Fruit fly (Drosophila melanogaster) whole organism, embryonic: ENCODE data around the gene Muc14A.

ENCODE experiments used
- Abd-B ChIP-seq: fragments of 200-800 bp; sonication (Bioruptor generic); optimal IDR thresholded peaks from 2 replicates; lab custom pipeline; 2018; ENCODE audit warnings: missing biosample characterization, mild to moderate bottlenecking, missing genetic modification characterization, moderate library complexity
- Blimp-1 ChIP-seq: fragments of 200-800 bp; sonication (Bioruptor generic); optimal IDR thresholded peaks from 3 replicates; lab custom pipeline; 2018; ENCODE audit warnings: missing biosample characterization, missing genetic modification characterization, mild to moderate bottlenecking, moderate library complexity, missing genetic modification reagents
- BtbVII ChIP-seq: fragments of 200-800 bp; sonication (Bioruptor generic); optimal IDR thresholded peaks from 3 replicates; lab custom pipeline; 2017; ENCODE audit warnings: missing biosample characterization, mild to moderate bottlenecking, missing genetic modification characterization
- CG12391 ChIP-seq: fragments of 200-800 bp; sonication (Bioruptor generic); optimal IDR thresholded peaks from 3 replicates; lab custom pipeline; 2018; ENCODE audit warnings: missing biosample characterization, mild to moderate bottlenecking, missing genetic modification characterization, moderate library complexity
- CG12769 ChIP-seq: fragments of 200-800 bp; sonication (Bioruptor generic); optimal IDR thresholded peaks from 2 replicates; lab custom pipeline; 2019; ENCODE audit warnings: missing biosample characterization, mild to moderate bottlenecking, missing genetic modification characterization, moderate library complexity
- CG14014 ChIP-seq: fragments of 200-800 bp; sonication (Bioruptor generic); IDR thresholded peaks from 2 replicates; pipeline ENCODE4 v1.3.6; 2022; ENCODE audit warnings: missing biosample characterization, missing genetic modification characterization
- CG15514 ChIP-seq: fragments of 200-800 bp; sonication (Bioruptor generic); optimal IDR thresholded peaks from 3 replicates; lab custom pipeline; 2017; ENCODE audit warnings: missing biosample characterization, missing genetic modification characterization, mild to moderate bottlenecking, moderate library complexity, missing genetic modification reagents
- CG17568 ChIP-seq: fragments of 200-800 bp; sonication (Bioruptor generic); optimal IDR thresholded peaks from 2 replicates; lab custom pipeline; 2018; ENCODE audit warnings: missing biosample characterization, mild to moderate bottlenecking, missing genetic modification characterization, moderate library complexity
- CG18599 ChIP-seq: fragments of 200-800 bp; sonication (Bioruptor generic); optimal IDR thresholded peaks from 3 replicates; lab custom pipeline; 2017; ENCODE audit warnings: missing biosample characterization, missing genetic modification characterization, mild to moderate bottlenecking, moderate library complexity, missing genetic modification reagents
- CG2678 ChIP-seq: fragments of 200-800 bp; sonication (Bioruptor generic); optimal IDR thresholded peaks from 3 replicates; lab custom pipeline; 2019; ENCODE audit warnings: missing biosample characterization, mild to moderate bottlenecking, missing genetic modification characterization, moderate library complexity
- CG30403 ChIP-seq: fragments of 200-800 bp; sonication (Bioruptor generic); optimal IDR thresholded peaks from 3 replicates; lab custom pipeline; 2016; ENCODE audit warnings: missing biosample characterization, missing genetic modification characterization
- CG32532 ChIP-seq: fragments of 200-800 bp; sonication (Bioruptor generic); IDR thresholded peaks from 2 replicates; pipeline ENCODE4 v1.3.6; 2022; ENCODE audit warnings: missing biosample characterization, missing genetic modification characterization
- CG6683 ChIP-seq: fragments of 200-800 bp; sonication (Bioruptor generic); optimal IDR thresholded peaks from 2 replicates; lab custom pipeline; 2017; ENCODE audit warnings: missing biosample characterization, mild to moderate bottlenecking, missing genetic modification characterization, missing genetic modification reagents
- CG7786 ChIP-seq: fragments of 200-800 bp; sonication (Bioruptor generic); optimal IDR thresholded peaks from 2 replicates; lab custom pipeline; 2016; ENCODE audit warnings: missing biosample characterization, missing genetic modification characterization
- CG7839 ChIP-seq: fragments of 200-800 bp; sonication (Bioruptor generic); optimal IDR thresholded peaks from 3 replicates; lab custom pipeline; 2018; ENCODE audit warnings: missing biosample characterization, mild to moderate bottlenecking, missing genetic modification characterization, moderate library complexity
- CG7928 ChIP-seq: fragments of 200-800 bp; sonication (Bioruptor generic); optimal IDR thresholded peaks from 2 replicates; lab custom pipeline; 2017; ENCODE audit warnings: missing biosample characterization, mild to moderate bottlenecking, missing genetic modification characterization
- CG8290 ChIP-seq, 3 experiments: fragments of 200-800 bp; sonication (Bioruptor generic); optimal IDR thresholded peaks; 2 replicates each; lab custom pipeline; 2016 to 2019; ENCODE audit warnings: missing biosample characterization in 3 of 3, missing genetic modification characterization in 3 of 3, mild to moderate bottlenecking in 2 of 3, moderate library complexity in 1 of 3
- CG8359 ChIP-seq: fragments of 200-800 bp; sonication (Bioruptor generic); optimal IDR thresholded peaks from 2 replicates; lab custom pipeline; 2017; ENCODE audit warnings: missing biosample characterization, mild to moderate bottlenecking, missing genetic modification characterization, borderline replicate concordance
- CG9932 ChIP-seq: fragments of 200-800 bp; sonication (Bioruptor generic); IDR thresholded peaks from 2 replicates; pipeline ENCODE4 v1.3.6; 2022; ENCODE audit warnings: missing biosample characterization, missing genetic modification characterization
- Ets65A ChIP-seq: fragments of 200-800 bp; sonication (Bioruptor generic); peaks from one replicate; lab custom pipeline; 2016; ENCODE audit warnings: missing biosample characterization, missing genetic modification characterization
- Gug ChIP-seq: fragments of 200-800 bp; sonication (Bioruptor generic); IDR thresholded peaks from 4 replicates; pipeline ENCODE4 v1.3.6; 2022; ENCODE audit warnings: missing biosample characterization, missing genetic modification characterization
- Meics ChIP-seq: fragments of 200-800 bp; sonication (Bioruptor generic); optimal IDR thresholded peaks from 2 replicates; lab custom pipeline; 2017; ENCODE audit warnings: missing biosample characterization, mild to moderate bottlenecking, missing genetic modification characterization
- NC2β ChIP-seq: fragments of 200-800 bp; sonication (Bioruptor generic); optimal IDR thresholded peaks from 2 replicates; lab custom pipeline; 2016; ENCODE audit warnings: missing biosample characterization, missing genetic modification characterization
- Sry-δ ChIP-seq: fragments of 200-800 bp; sonication (Bioruptor generic); optimal IDR thresholded peaks from 2 replicates; lab custom pipeline; 2016; ENCODE audit warnings: missing biosample characterization, missing genetic modification characterization
- Stat92E ChIP-seq, 3 experiments: fragments of >200 bp in 2 of 3; fragments of 200-800 bp in 1 of 3; sonication (Bioruptor generic) in 1 of 3; optimal IDR thresholded peaks; 2 replicates each; lab custom pipeline; 2017 to 2019; ENCODE audit warnings: missing biosample characterization in 3 of 3, missing genetic modification characterization in 3 of 3, mild to moderate bottlenecking in 1 of 3, moderate library complexity in 1 of 3
- Tbp ChIP-seq: fragments of >200 bp; optimal IDR thresholded peaks from 2 replicates; lab custom pipeline; 2018; ENCODE audit warnings: missing biosample characterization, missing genetic modification characterization
- Trl ChIP-seq, 3 experiments: fragments of >200 bp in 2 of 3; fragments of 200-800 bp in 1 of 3; sonication (Bioruptor generic) in 1 of 3; optimal IDR thresholded peaks; 2 replicates in 1 of 3; 3 replicates in 2 of 3; lab custom pipeline; 2016 to 2017; ENCODE audit warnings: missing biosample characterization in 1 of 3, missing genetic modification characterization in 1 of 3
- Usf ChIP-seq: fragments of 200-800 bp; sonication (Bioruptor generic); optimal IDR thresholded peaks from 2 replicates; lab custom pipeline; 2017; ENCODE audit warnings: missing genotype, missing biosample characterization, missing genetic modification characterization
- bsh ChIP-seq, 2 experiments: fragments of 200-800 bp; sonication (Bioruptor generic); optimal IDR thresholded peaks; 2 replicates each; lab custom pipeline; 2017 to 2018; ENCODE audit warnings: mild to moderate bottlenecking in 2 of 2, missing biosample characterization in 2 of 2, missing genetic modification characterization in 2 of 2, moderate library complexity in 1 of 2
- cg ChIP-seq: fragments of 200-800 bp; sonication (Bioruptor generic); optimal IDR thresholded peaks from 3 replicates; lab custom pipeline; 2019; ENCODE audit warnings: missing biosample characterization, mild to moderate bottlenecking, missing genetic modification characterization, moderate library complexity
- chm ChIP-seq: fragments of 200-800 bp; sonication (Bioruptor generic); IDR thresholded peaks from 2 replicates; pipeline ENCODE4 v1.3.6; 2022; ENCODE audit warnings: missing biosample characterization, missing genetic modification characterization
- dpn ChIP-seq, 2 experiments: fragments of 200-800 bp; sonication (Bioruptor generic); optimal IDR thresholded peaks; 3 replicates each; lab custom pipeline; 2016; ENCODE audit warnings: missing biosample characterization in 2 of 2, missing genetic modification characterization in 2 of 2
- dysf ChIP-seq: fragments of 200-800 bp; sonication (Bioruptor generic); IDR thresholded peaks from 3 replicates; pipeline ENCODE4 v1.3.6; 2022; ENCODE audit warnings: missing biosample characterization, missing genetic modification characterization
- fu2 ChIP-seq: fragments of 200-800 bp; sonication (Bioruptor generic); optimal IDR thresholded peaks from 2 replicates; lab custom pipeline; 2016; ENCODE audit warnings: missing biosample characterization, missing genetic modification characterization
- gro ChIP-seq: fragments of 200-800 bp; sonication (Bioruptor generic); optimal IDR thresholded peaks from 2 replicates; lab custom pipeline; 2016; ENCODE audit warnings: missing biosample characterization, missing genetic modification characterization
- hb ChIP-seq: fragments of 200-800 bp; sonication (Bioruptor generic); IDR thresholded peaks from 3 replicates; pipeline ENCODE4 v1.3.6; 2022; ENCODE audit warnings: missing biosample characterization, missing genetic modification characterization; ENCODE audit not compliant: partially characterized antibody
- hbn ChIP-seq: fragments of 200-800 bp; sonication (Bioruptor generic); IDR thresholded peaks from 2 replicates; pipeline ENCODE4 v1.3.6; 2022; ENCODE audit warnings: missing biosample characterization, missing genetic modification characterization; ENCODE audit not compliant: partially characterized antibody
- ind ChIP-seq: fragments of 200-800 bp; sonication (Bioruptor generic); optimal IDR thresholded peaks from 3 replicates; lab custom pipeline; 2016; ENCODE audit warnings: missing biosample characterization, missing genetic modification characterization
- pan ChIP-seq, 4 experiments: fragments of >200 bp in 3 of 4; fragments of 200-800 bp in 1 of 4; sonication (Bioruptor generic) in 1 of 4; optimal IDR thresholded peaks in 3 of 4; IDR thresholded peaks in 1 of 4; 2 replicates each; pipeline versions ENCODE4 v1.3.6 to Lab custom; 2017 to 2022; ENCODE audit warnings: missing biosample characterization in 2 of 4, missing genetic modification characterization in 2 of 4, mixed read lengths in 1 of 4
- tgo ChIP-seq: fragments of 200-800 bp; sonication (Bioruptor generic); IDR thresholded peaks from 3 replicates; pipeline ENCODE4 v1.3.6; 2022; ENCODE audit warnings: missing biosample characterization, missing genetic modification characterization
- tna ChIP-seq: fragments of 200-800 bp; sonication (Bioruptor generic); IDR thresholded peaks from 2 replicates; pipeline ENCODE4 v1.3.6; 2022; ENCODE audit warnings: missing biosample characterization, missing genetic modification characterization; ENCODE audit not compliant: partially characterized antibody
- trem ChIP-seq: fragments of 200-800 bp; optimal IDR thresholded peaks from 3 replicates; lab custom pipeline; 2019; ENCODE audit warnings: missing biosample characterization, mild to moderate bottlenecking, missing genetic modification characterization, moderate library complexity
- wdn ChIP-seq: fragments of 200-800 bp; sonication (Bioruptor generic); IDR thresholded peaks from 2 replicates; pipeline ENCODE4 v1.3.6; 2022; ENCODE audit warnings: missing biosample characterization, missing genetic modification characterization
- zen2 ChIP-seq: fragments of 200-800 bp; sonication (Bioruptor generic); IDR thresholded peaks from 3 replicates; pipeline ENCODE4 v1.3.6; 2022; ENCODE audit warnings: missing biosample characterization, missing genetic modification characterization; ENCODE audit not compliant: partially characterized antibody
- zfh2 ChIP-seq: fragments of 200-800 bp; sonication (Bioruptor generic); optimal IDR thresholded peaks from 2 replicates; lab custom pipeline; 2016; ENCODE audit warnings: missing biosample characterization, missing genetic modification characterization

The Muc14A gene

DNA sequence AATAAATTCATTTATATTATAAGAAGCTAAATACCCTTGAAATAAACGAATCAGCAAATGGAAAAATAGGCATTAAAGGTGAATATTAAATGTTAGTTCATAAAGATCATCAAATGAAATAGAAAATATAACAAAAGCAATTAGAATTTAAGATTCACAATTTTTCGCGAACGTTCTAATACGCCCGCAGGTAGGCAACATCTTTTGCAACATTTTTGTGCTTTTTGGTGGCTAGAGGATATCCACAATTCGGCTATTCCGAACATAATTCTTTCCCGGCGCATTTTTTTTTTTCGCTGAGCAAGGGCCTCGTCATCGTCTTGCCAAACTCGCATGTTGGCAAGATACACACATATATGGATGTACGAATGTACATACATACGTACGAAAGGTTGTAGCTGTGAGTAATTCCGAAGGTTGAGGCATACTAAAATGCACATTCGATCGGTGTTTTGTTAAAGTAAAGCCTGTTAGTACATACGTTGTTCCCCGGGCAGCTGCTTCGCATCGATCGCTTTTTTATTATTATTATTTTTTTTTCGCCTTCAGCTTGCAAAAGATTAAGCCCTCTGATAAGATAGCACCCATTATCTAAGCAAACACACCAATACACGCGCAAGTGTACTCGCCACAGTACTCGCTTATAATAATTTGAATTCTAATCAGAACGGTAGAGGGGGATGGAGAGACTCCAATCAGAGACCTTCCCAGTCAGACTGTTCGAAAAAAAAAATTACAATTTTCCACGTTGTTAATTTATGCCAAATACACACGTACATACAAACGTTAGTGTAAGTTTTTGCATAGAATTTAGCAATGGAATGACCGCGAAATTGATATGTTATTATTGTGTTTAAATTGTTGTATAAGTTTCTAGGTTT, 93.7 kb downstream of the Muc14A start (continued):
- TF ChIP-seq Stat92E (GFP tag; optimal IDR thresholded peaks at IDR 0.05; lab: Kevin White, UChicago) (no peak), CG7786 (GFP tag; lab: Kevin White, UChicago) (peak; percentile 41), CG15514 (GFP tag; lab: Kevin White, UChicago) (peak; percentile 14), bsh (GFP tag; optimal IDR thresholded peaks at IDR 0.05; lab: Kevin White, UChicago) (no peak), CG30403 (peak; percentile 20), Blimp-1 (no peak), cg (GFP tag; lab: Kevin White, UChicago) (peak; percentile 6), Ets65A (GFP tag; lab: Kevin White, UChicago) (peak; percentile 49), CG7928 (GFP tag; lab: Kevin White, UChicago) (no peak), CG32532 (GFP tag; lab: Robert Waterston, UW) (peak; percentile 42; the same call in 1 of the 2 replicates), Sry-δ (no peak), NC2β (GFP tag; lab: Kevin White, UChicago) (no peak), CG8290 (GFP tag; optimal IDR thresholded peaks at IDR 0.05; lab: Kevin White, UChicago) (no peak), CG8290 (tag; optimal IDR thresholded peaks at IDR 0.05; lab: Kevin White, UChicago) (peak in 1 of 2 experiments; percentile 38), hbn (GFP tag; lab: Robert Waterston, UW) (no peak), dpn (GFP tag; optimal IDR thresholded peaks at IDR 0.05; lab: Kevin White, UChicago) (peak in 1 of 2 experiments; percentile 32), BtbVII (GFP tag; lab: Kevin White, UChicago) (peak; percentile 31), CG7839 (tag; lab: Kevin White, UChicago) (peak; percentile 56), hb (GFP tag; lab: Robert Waterston, UW) (no peak), chm (no peak), Meics (GFP tag; lab: Kevin White, UChicago) (peak; percentile 63), CG9932 (peak; percentile 40; the same call in 1 of the 2 replicates), CG2678 (tag; lab: Kevin White, UChicago) (peak; percentile 60), CG12769 (tag; lab: Kevin White, UChicago) (peak; percentile 14), CG8359 (GFP tag; lab: Kevin White, UChicago) (no peak), wdn (GFP tag; lab: Robert Waterston, UW) (0 out of 2 replicates have a peak, but pooled peaks have one; percentile 38), tgo (GFP tag; lab: Robert Waterston, UW) (no peak; the same call in 2 of the 3 replicates), Trl (optimal IDR thresholded peaks at IDR 0.05; lab: Kevin White, UChicago) (no peak), Trl (GFP tag; optimal IDR thresholded peaks at IDR 0.05; lab: Kevin White, UChicago) (no peak), CG6683 (GFP tag; lab: Kevin White, UChicago) (no peak), CG17568 (GFP tag; lab: Kevin White, UChicago) (no peak), zen2 (GFP tag; lab: Robert Waterston, UW) (no peak), CG12391 (peak; percentile 1), ind (GFP tag; lab: Kevin White, UChicago) (peak; percentile 14), CG14014 (GFP tag; lab: Robert Waterston, UW) (peak; percentile 45; the same call in 1 of the 2 replicates), trem (tag; lab: Kevin White, UChicago) (no peak), pan (optimal IDR thresholded peaks at IDR 0.05; lab: Kevin White, UChicago) (no peak), pan (GFP tag; optimal IDR thresholded peaks at IDR 0.05 in 1 of 2, IDR thresholded peaks at IDR 0.05 in 1 of 2) (peak in 1 of 2 experiments; percentile 35), fu2 (GFP tag; lab: Kevin White, UChicago) (peak; percentile 4), Gug (GFP tag; lab: Robert Waterston, UW) (no peak), Usf (GFP tag; lab: Kevin White, UChicago) (peak; percentile 7), zfh2 (GFP tag; lab: Kevin White, UChicago) (peak; percentile 38), tna (GFP tag; lab: Robert Waterston, UW) (no peak), Tbp (GFP tag; lab: Kevin White, UChicago) (no peak), dysf (GFP tag; lab: Robert Waterston, UW) (peak; percentile 44; the same call in 1 of the 3 replicates), gro (GFP tag; lab: Kevin White, UChicago) (peak; percentile 28), Abd-B (GFP tag; lab: Kevin White, UChicago) (no peak), CG18599 (GFP tag; lab: Kevin White, UChicago) (peak; percentile 49)
